Worm (Caenorhabditis elegans) whole organism, L1 larva: ENCODE results near the gene Y60A3A.25.

Experiments used
- C04F5.9 ChIP-seq: sonication (generic microtip); optimal IDR thresholded peaks from 2 replicates; lab custom pipeline; 2016; ENCODE audit warnings: missing genetic modification characterization, missing compliant biosample characterization
- Y116A8C.19 ChIP-seq: sonication (generic microtip); optimal IDR thresholded peaks from 2 replicates; lab custom pipeline; 2016; ENCODE audit warnings: missing compliant biosample characterization, missing genetic modification characterization, borderline replicate concordance
- alr-1 ChIP-seq: fragments of 200-800 bp; sonication (Bioruptor generic); optimal IDR thresholded peaks from 2 replicates; lab custom pipeline; 2018; ENCODE audit warnings: borderline replicate concordance, mild to moderate bottlenecking, missing genetic modification characterization, missing compliant biosample characterization
- aly-2 ChIP-seq: fragments of 150-350 bp; optimal IDR thresholded peaks from 2 replicates; lab custom pipeline; 2014; ENCODE audit warnings: missing biosample characterization, missing genetic modification characterization
- ceh-8 ChIP-seq: fragments of 200-800 bp; sonication (Bioruptor generic); optimal IDR thresholded peaks from 2 replicates; lab custom pipeline; 2018; ENCODE audit warnings: mild to moderate bottlenecking, missing genetic modification characterization, moderate library complexity, missing compliant biosample characterization
- ceh-90 ChIP-seq: sonication (generic microtip); optimal IDR thresholded peaks from 2 replicates; lab custom pipeline; 2016; ENCODE audit warnings: missing genetic modification characterization, missing compliant biosample characterization
- efl-1 ChIP-seq, 4 experiments: fragments of 150-350 bp; optimal IDR thresholded peaks in 3 of 4; peaks in 1 of 4; 1 replicate in 1 of 4; 2 replicates in 3 of 4; lab custom pipeline; 2014; ENCODE audit warnings: missing biosample characterization in 2 of 4, missing genetic modification characterization in 2 of 4, missing genetic modification reagents in 2 of 4
- egl-13 ChIP-seq: sonication (generic microtip); optimal IDR thresholded peaks from 2 replicates; lab custom pipeline; 2016; ENCODE audit warnings: missing genotype, missing genetic modification reagents, missing genetic modification characterization, missing compliant biosample characterization
- elt-2 ChIP-seq: sonication (generic microtip); optimal IDR thresholded peaks from 2 replicates; lab custom pipeline; 2016; ENCODE audit warnings: missing genetic modification characterization, mild to moderate bottlenecking, inconsistent platforms, missing compliant biosample characterization, missing genetic modification reagents
- ets-5 ChIP-seq: fragments of 200-800 bp; sonication (Bioruptor generic); IDR thresholded peaks from 2 replicates; pipeline ENCODE4 v1.3.6; 2022; ENCODE audit warnings: missing genetic modification characterization, missing compliant biosample characterization
- fkh-10 ChIP-seq: sonication (generic microtip); optimal IDR thresholded peaks from 2 replicates; lab custom pipeline; 2017; ENCODE audit warnings: missing biosample characterization, missing genetic modification reagents, missing genetic modification characterization
- fkh-4 ChIP-seq: sonication (generic microtip); optimal IDR thresholded peaks from 2 replicates; lab custom pipeline; 2016; ENCODE audit warnings: missing compliant biosample characterization, missing genetic modification characterization, borderline replicate concordance
- fos-1 ChIP-seq: fragments of 150-350 bp; optimal IDR thresholded peaks from 2 replicates; lab custom pipeline; 2014; ENCODE audit warnings: missing biosample characterization, missing genetic modification characterization
- grh-1 ChIP-seq: fragments of 200-800 bp; sonication (Bioruptor generic); IDR thresholded peaks from 2 replicates; pipeline ENCODE4 v1.3.6; 2022; ENCODE audit warnings: missing genetic modification reagents, missing genetic modification characterization, missing compliant biosample characterization
- hlh-4 ChIP-seq: sonication (generic microtip); optimal IDR thresholded peaks from 2 replicates; lab custom pipeline; 2016; ENCODE audit warnings: mild to moderate bottlenecking, missing genetic modification characterization, missing compliant biosample characterization
- hpl-2 ChIP-seq: fragments of 150-350 bp; optimal IDR thresholded peaks from 2 replicates; lab custom pipeline; 2014; ENCODE audit warnings: missing biosample characterization, missing genetic modification reagents, missing genetic modification characterization
- jun-1 ChIP-seq: fragments of 150-350 bp; optimal IDR thresholded peaks from 2 replicates; lab custom pipeline; 2014; ENCODE audit warnings: missing biosample characterization, missing genetic modification reagents, missing genetic modification characterization
- lin-35 ChIP-seq, 2 experiments: fragments of 150-350 bp; optimal IDR thresholded peaks; 2 replicates each; lab custom pipeline; 2014; ENCODE audit warnings: missing biosample characterization in 2 of 2, missing genetic modification characterization in 2 of 2, missing genetic modification reagents in 2 of 2
- lin-39 ChIP-seq: fragments of 150-350 bp; optimal IDR thresholded peaks from 2 replicates; lab custom pipeline; 2014; ENCODE audit warnings: missing biosample characterization, missing genetic modification reagents, missing genetic modification characterization
- lir-3 ChIP-seq: sonication (generic microtip); optimal IDR thresholded peaks from 2 replicates; lab custom pipeline; 2016; ENCODE audit warnings: mild to moderate bottlenecking, missing genetic modification characterization, moderate library complexity, missing compliant biosample characterization; ENCODE audit not compliant: poor library complexity
- mab-9 ChIP-seq: fragments of 200-800 bp; sonication (Bioruptor generic); IDR thresholded peaks from 2 replicates; pipeline ENCODE4 v1.3.6; 2022; ENCODE audit warnings: missing genetic modification reagents, missing genetic modification characterization, missing compliant biosample characterization
- mdl-1 ChIP-seq, 2 experiments: fragments of 150-350 bp; optimal IDR thresholded peaks; 2 replicates each; lab custom pipeline; 2014 to 2017; ENCODE audit warnings: missing biosample characterization in 2 of 2, missing genetic modification characterization in 2 of 2, inconsistent platforms in 1 of 2
- mef-2 ChIP-seq: fragments of 150-350 bp; optimal IDR thresholded peaks from 2 replicates; lab custom pipeline; 2014; ENCODE audit warnings: missing biosample characterization, missing genetic modification characterization
- nhr-12 ChIP-seq: sonication (generic microtip); optimal IDR thresholded peaks from 2 replicates; lab custom pipeline; 2017; ENCODE audit warnings: missing biosample characterization, missing genetic modification characterization
- nhr-237 ChIP-seq: fragments of 150-350 bp; optimal IDR thresholded peaks from 2 replicates; lab custom pipeline; 2014; ENCODE audit warnings: missing biosample characterization, missing genetic modification characterization
- nhr-28 ChIP-seq: fragments of 150-350 bp; optimal IDR thresholded peaks from 2 replicates; lab custom pipeline; 2014; ENCODE audit warnings: missing biosample characterization, missing genetic modification characterization
- nhr-47 ChIP-seq: sonication (generic microtip); optimal IDR thresholded peaks from 2 replicates; lab custom pipeline; 2016; ENCODE audit warnings: mild to moderate bottlenecking, missing genetic modification characterization, moderate library complexity, missing compliant biosample characterization
- nhr-76 ChIP-seq: sonication (generic microtip); optimal IDR thresholded peaks from 2 replicates; lab custom pipeline; 2017; ENCODE audit warnings: missing biosample characterization, missing genetic modification characterization
- nhr-77 ChIP-seq: fragments of 150-350 bp; optimal IDR thresholded peaks from 2 replicates; lab custom pipeline; 2014; ENCODE audit warnings: missing biosample characterization, missing genetic modification characterization
- nhr-90 ChIP-seq: sonication (generic microtip); optimal IDR thresholded peaks from 2 replicates; lab custom pipeline; 2016; ENCODE audit warnings: mild to moderate bottlenecking, missing genetic modification characterization, missing compliant biosample characterization; ENCODE audit not compliant: poor library complexity
- skn-1 ChIP-seq: fragments of 150-350 bp; optimal IDR thresholded peaks from 2 replicates; lab custom pipeline; 2014; ENCODE audit warnings: missing biosample characterization, missing genetic modification characterization
- snu-23 ChIP-seq: sonication (generic microtip); optimal IDR thresholded peaks from 2 replicates; lab custom pipeline; 2016; ENCODE audit warnings: missing genetic modification characterization, missing compliant biosample characterization
- sptf-1 ChIP-seq: fragments of 150-350 bp; optimal IDR thresholded peaks from 2 replicates; lab custom pipeline; 2014; ENCODE audit warnings: missing biosample characterization, missing genetic modification characterization
- swsn-7 ChIP-seq: sonication (generic microtip); optimal IDR thresholded peaks from 2 replicates; lab custom pipeline; 2016; ENCODE audit warnings: missing genetic modification characterization, missing compliant biosample characterization
- unc-98 ChIP-seq: fragments of 200-800 bp; sonication (Bioruptor generic); IDR thresholded peaks from 2 replicates; pipeline ENCODE4 v1.3.6; 2022; ENCODE audit warnings: missing genetic modification characterization, missing compliant biosample characterization
- zip-4 ChIP-seq: fragments of 200-800 bp; sonication (Bioruptor generic); optimal IDR thresholded peaks from 2 replicates; lab custom pipeline; 2018; ENCODE audit warnings: mild to moderate bottlenecking, missing genetic modification characterization, moderate library complexity, missing compliant biosample characterization

Gene Y60A3A.25

ce11 chrV:19986788-19987187 lies 7.2 kb downstream of the Y60A3A.25 start:
- TF ChIP-seq hlh-4 (tag; lab: Kevin White, UChicago) (no peak), efl-1 (optimal IDR thresholded peaks at IDR 0.05; lab: Kevin White, UChicago) (no peak), efl-1 (GFP tag; optimal IDR thresholded peaks at IDR 0.05 in 1 of 2; lab: Kevin White, UChicago) (peak in 1 of 2 experiments; percentile 24)

- no peak for TF ChIP-seq sptf-1 (tag; lab: Kevin White, UChicago)
- TF ChIP-seq nhr-90, result no peak
- no peak for TF ChIP-seq ceh-8
- TF ChIP-seq jun-1, result no peak
- no peak for TF ChIP-seq C04F5.9 (tag; lab: Kevin White, UChicago)
- TF ChIP-seq aly-2, result no peak
- no peak for TF ChIP-seq nhr-76 (tag; lab: Kevin White, UChicago)
- no peak for TF ChIP-seq nhr-47 (tag; lab: Kevin White, UChicago)
- no peak for TF ChIP-seq hpl-2
- no peak for TF ChIP-seq swsn-7
- no peak for TF ChIP-seq alr-1
Observed at ce11 chrV:19986213-19986612, 7.8 kb downstream of the Y60A3A.25 start, which contains the start of gene clec-260. Gene clec-260, minus strand, starts transcription at chrV:19986313.

ce11 chrV:19981832-19982462 lies 12.0 kb downstream of the Y60A3A.25 start, which contains the start of gene Y60A3A.24:
Gene Y60A3A.24, minus strand, starts transcription at chrV:19981882.
- TF ChIP-seq efl-1 (optimal IDR thresholded peaks at IDR 0.05; lab: Kevin White, UChicago) (no peak), efl-1 (GFP tag; optimal IDR thresholded peaks at IDR 0.05 in 1 of 2; lab: Kevin White, UChicago) (peak in 1 of 2 experiments; percentile 47), mef-2 (no peak), elt-2 (tag; lab: Kevin White, UChicago) (peak; percentile 60), nhr-12 (tag; lab: Kevin White, UChicago) (no peak)

ce11 chrV:19978220-19978619 lies 15.8 kb downstream of the Y60A3A.25 start, which contains the start of gene srh-183:
Gene srh-183, minus strand, starts transcription at chrV:19978320.
- TF ChIP-seq unc-98 (GFP tag; lab: Robert Waterston, UW), result no peak
- no peak for TF ChIP-seq nhr-28 (tag; lab: Kevin White, UChicago)
- TF ChIP-seq Y116A8C.19 (tag; lab: Kevin White, UChicago), result no peak
- no peak for TF ChIP-seq zip-4 (GFP tag; lab: Kevin White, UChicago)
- no peak for TF ChIP-seq fos-1 (tag; lab: Kevin White, UChicago)
- TF ChIP-seq skn-1 (tag; lab: Kevin White, UChicago), result no peak
- no peak for TF ChIP-seq grh-1 (GFP tag; lab: Robert Waterston, UW)

ce11 chrV:19972984-19973383 lies 21.0 kb downstream of the Y60A3A.25 start, which contains the start of gene srh-173:
Gene srh-173, plus strand, starts transcription at chrV:19973284.
- no peak for TF ChIP-seq snu-23 (GFP tag; lab: Kevin White, UChicago)
- no peak for TF ChIP-seq nhr-77 (tag; lab: Kevin White, UChicago)
- TF ChIP-seq skn-1 (tag; lab: Kevin White, UChicago), result no peak
- no peak for TF ChIP-seq lin-35 (GFP tag; optimal IDR thresholded peaks at IDR 0.05; lab: Kevin White, UChicago)
- no peak for TF ChIP-seq efl-1 (optimal IDR thresholded peaks at IDR 0.05; lab: Kevin White, UChicago)
- TF ChIP-seq efl-1 (GFP tag; optimal IDR thresholded peaks at IDR 0.05 in 1 of 2; lab: Kevin White, UChicago), result no peak
- TF ChIP-seq hpl-2, result no peak
- TF ChIP-seq unc-98 (GFP tag; lab: Robert Waterston, UW), result no peak
- no peak for TF ChIP-seq ets-5 (GFP tag; lab: Robert Waterston, UW)
- no peak for TF ChIP-seq lir-3 (tag; lab: Kevin White, UChicago)
- no peak for TF ChIP-seq mdl-1 (tag; optimal IDR thresholded peaks at IDR 0.05; lab: Kevin White, UChicago)
- TF ChIP-seq nhr-47 (tag; lab: Kevin White, UChicago), result no peak
- TF ChIP-seq mab-9 (GFP tag; lab: Robert Waterston, UW), result no peak
- no peak for TF ChIP-seq ceh-90 (tag; lab: Kevin White, UChicago)
- no peak for TF ChIP-seq egl-13
- no peak for TF ChIP-seq lin-39 (tag; lab: Kevin White, UChicago)
- TF ChIP-seq fkh-4 (tag; lab: Kevin White, UChicago), result no peak
- TF ChIP-seq nhr-237 (tag; lab: Kevin White, UChicago), result no peak
- no peak for TF ChIP-seq jun-1
- no peak for TF ChIP-seq fkh-10 (GFP tag; lab: Kevin White, UChicago)
